Worm (Caenorhabditis elegans): ENCODE measurements around the gene ttll-12.

DNA sequence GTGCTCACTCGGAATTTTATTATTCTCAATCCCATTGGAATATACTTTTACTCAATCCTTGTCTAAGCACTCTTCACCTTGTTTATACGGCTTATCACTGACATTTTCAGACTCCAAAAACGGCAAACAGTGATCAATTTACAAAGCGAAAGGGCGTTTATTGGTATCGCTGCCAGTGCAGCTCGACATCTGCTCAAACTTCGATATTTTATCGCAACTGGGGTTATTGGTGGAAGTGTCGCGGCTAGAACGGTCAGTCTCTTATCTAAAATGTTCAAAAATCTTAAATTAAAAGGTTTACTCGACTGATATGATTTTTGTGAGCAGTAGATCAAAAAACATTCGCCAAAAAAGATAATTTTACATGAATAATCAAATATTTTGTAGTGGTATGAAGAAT is 13.2 kb upstream of the ttll-12 start:
- TF ChIP-seq nhr-237 (tag; optimal IDR thresholded peaks at IDR 0.05), result no peak
- TF ChIP-seq pqm-1 (tag; optimal IDR thresholded peaks at IDR 0.05), result peak; percentile 76
- TF ChIP-seq zag-1 (tag; optimal IDR thresholded peaks at IDR 0.05), result no peak
- TF ChIP-seq egl-5 (tag; optimal IDR thresholded peaks at IDR 0.05), result no peak
- TF ChIP-seq snpc-4 (tag; optimal IDR thresholded peaks at IDR 0.05), result no peak
- TF ChIP-seq nhr-67 (tag; optimal IDR thresholded peaks at IDR 0.05), result no peak
- no peak for TF ChIP-seq unc-39 (tag; optimal IDR thresholded peaks at IDR 0.05)
- TF ChIP-seq nhr-11 (tag; optimal IDR thresholded peaks at IDR 0.05), result no peak
- no peak for TF ChIP-seq ama-1 (optimal IDR thresholded peaks at IDR 0.05)
- TF ChIP-seq ztf-11 (tag; optimal IDR thresholded peaks at IDR 0.05), result no peak
- TF ChIP-seq nhr-12 (tag; optimal IDR thresholded peaks at IDR 0.05), result no peak

All from whole organism, L3 larva.